Worm (Caenorhabditis elegans): ENCODE results near the gene nhr-173.

The nhr-173 gene

DNA sequence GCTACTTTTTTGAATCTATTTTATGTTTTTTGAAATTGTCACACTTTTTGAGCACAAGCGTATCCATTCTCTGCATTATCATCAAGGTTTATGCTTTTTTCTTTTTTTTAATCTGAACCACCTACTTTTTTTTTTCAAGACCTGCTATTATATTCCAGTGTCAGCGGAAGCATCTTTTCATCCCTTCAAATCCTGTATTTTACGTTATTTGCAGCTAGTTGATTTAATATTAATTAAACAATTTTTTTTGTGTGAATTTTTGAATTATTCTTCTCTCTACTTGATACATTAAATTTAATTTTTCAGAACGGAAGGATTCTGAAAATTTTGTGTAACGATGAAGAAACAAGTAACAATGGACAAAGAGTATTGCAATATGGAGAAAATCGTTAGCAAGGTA is 45.6 kb upstream of the nhr-173 start, which contains the start of gene C25B8.8:
Gene C25B8.8 (plus strand): TSS at position 301 of the 400 bp plus-strand sequence.
- TF ChIP-seq fkh-4 (tag; optimal IDR thresholded peaks at IDR 0.05; ENCODE audit: borderline replicate concordance) (no peak), grh-1 (GFP tag; IDR thresholded peaks at IDR 0.05) (no peak), vab-15 (tag; optimal IDR thresholded peaks at IDR 0.05) (no peak), pag-3 (tag; optimal IDR thresholded peaks at IDR 0.05; ENCODE audit: borderline replicate concordance, insufficient read depth) (no peak), fkh-10 (GFP tag; optimal IDR thresholded peaks at IDR 0.05) (no peak), irx-1 (tag; optimal IDR thresholded peaks at IDR 0.05) (no peak), ets-5 (GFP tag; IDR thresholded peaks at IDR 0.05) (no peak), fos-1 (tag; optimal IDR thresholded peaks at IDR 0.05) (no peak), lir-3 (tag; optimal IDR thresholded peaks at IDR 0.05; ENCODE audit: poor library complexity) (no peak), nhr-12 (tag; optimal IDR thresholded peaks at IDR 0.05) (no peak), nhr-47 (tag; optimal IDR thresholded peaks at IDR 0.05) (no peak), C16A3.4 (tag; optimal IDR thresholded peaks at IDR 0.05) (no peak), mab-9 (GFP tag; IDR thresholded peaks at IDR 0.05) (no peak), nhr-237 (tag; optimal IDR thresholded peaks at IDR 0.05) (no peak), ceh-90 (tag; optimal IDR thresholded peaks at IDR 0.05) (no peak), C34B4.2 (tag; optimal IDR thresholded peaks at IDR 0.05) (no peak), aly-2 (tag; optimal IDR thresholded peaks at IDR 0.05) (no peak)

DNA sequence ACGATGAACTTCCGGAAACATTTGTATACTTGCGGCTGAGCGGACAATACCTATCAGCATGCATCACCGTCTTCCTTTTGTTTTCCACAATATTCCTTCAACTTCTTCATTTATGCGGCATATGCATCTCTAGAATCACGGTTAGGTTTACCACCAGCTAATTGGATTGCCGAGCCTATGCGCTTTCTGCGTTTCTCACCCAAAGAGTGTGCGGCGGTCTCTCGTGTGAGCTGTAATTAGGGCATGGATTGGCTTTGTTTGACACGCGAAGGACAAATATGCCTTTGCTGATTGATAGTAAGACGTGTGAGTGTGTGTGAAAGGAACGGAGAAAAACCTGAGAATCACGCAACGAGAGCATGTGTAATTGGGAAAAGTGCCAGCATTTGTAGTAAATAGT is 41.8 kb upstream of the nhr-173 start:
- TF ChIP-seq lin-14 (GFP tag; optimal IDR thresholded peaks at IDR 0.05) (peak; percentile 55), elt-3 (tag; optimal IDR thresholded peaks at IDR 0.05) (no peak)

DNA sequence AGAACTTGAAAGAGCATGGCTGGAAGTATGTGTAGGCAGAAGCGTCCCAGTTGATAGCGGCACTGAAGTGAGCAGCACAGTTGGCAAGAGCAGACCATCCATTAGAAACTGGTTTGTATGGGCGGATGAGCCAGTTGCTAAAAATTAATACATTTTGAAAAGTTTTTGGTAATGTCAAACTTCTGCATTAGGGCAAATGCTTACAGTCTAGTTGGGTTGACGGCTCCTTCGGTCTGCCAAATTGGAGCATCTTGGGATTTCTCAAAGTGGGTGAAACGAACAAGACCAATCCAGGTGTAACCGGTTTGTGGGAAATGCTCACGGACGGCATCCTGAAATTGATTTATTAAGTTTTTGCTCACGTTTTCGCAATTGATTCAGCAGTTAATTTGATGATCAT is 37.7 kb upstream of the nhr-173 start:
- TF ChIP-seq lin-15B (tag; optimal IDR thresholded peaks at IDR 0.05) (no peak), efl-1 (optimal IDR thresholded peaks at IDR 0.05) (no peak), efl-1 (GFP tag; optimal IDR thresholded peaks at IDR 0.05 in 1 of 2) (no peak), ceh-8 (GFP tag; optimal IDR thresholded peaks at IDR 0.05) (no peak), elt-2 (tag; optimal IDR thresholded peaks at IDR 0.05) (no peak), tbx-2 (tag; optimal IDR thresholded peaks at IDR 0.05) (no peak), unc-98 (GFP tag; IDR thresholded peaks at IDR 0.05) (no peak), ces-1 (GFP tag; optimal IDR thresholded peaks at IDR 0.05) (no peak), nhr-11 (tag; optimal IDR thresholded peaks at IDR 0.05) (no peak), nhr-20 (tag; optimal IDR thresholded peaks at IDR 0.05) (no peak), fkh-10 (GFP tag; optimal IDR thresholded peaks at IDR 0.05) (no peak), mab-9 (GFP tag; IDR thresholded peaks at IDR 0.05) (no peak), mdl-1 (tag; optimal IDR thresholded peaks at IDR 0.05) (no peak), pax-3 (tag; optimal IDR thresholded peaks at IDR 0.05) (no peak), aha-1 (tag; optimal IDR thresholded peaks at IDR 0.05) (no peak), nhr-47 (tag; optimal IDR thresholded peaks at IDR 0.05) (no peak), C16A3.4 (tag; optimal IDR thresholded peaks at IDR 0.05) (no peak), lir-3 (tag; optimal IDR thresholded peaks at IDR 0.05; ENCODE audit: poor library complexity) (no peak), unc-62 (GFP tag; optimal IDR thresholded peaks at IDR 0.05) (no peak)

DNA sequence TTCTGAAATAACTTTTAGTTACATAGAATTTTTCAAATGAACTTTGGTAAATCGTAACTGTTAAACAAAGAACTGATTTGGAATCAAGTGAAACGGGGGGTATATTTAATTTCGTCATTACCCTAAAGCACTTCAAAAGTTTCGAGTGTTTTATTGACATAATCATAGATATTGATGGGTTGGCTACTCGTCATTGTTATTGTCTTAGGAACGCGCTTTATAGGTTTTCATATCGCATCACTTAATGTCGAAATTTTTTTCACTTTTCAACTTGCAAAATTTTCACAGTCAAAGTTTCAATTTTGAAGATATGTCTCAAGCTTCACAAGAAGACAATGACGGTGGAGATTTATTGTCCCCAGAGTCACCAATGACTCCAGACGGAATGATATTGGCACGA is 36.6 kb upstream of the nhr-173 start, which contains the start of gene kqt-1:
Gene kqt-1 (plus strand): TSS at position 301 of the 400 bp plus-strand sequence.
- TF ChIP-seq efl-1 (optimal IDR thresholded peaks at IDR 0.05) (no peak), efl-1 (GFP tag; optimal IDR thresholded peaks at IDR 0.05 in 1 of 2) (no peak), nhr-47 (tag; optimal IDR thresholded peaks at IDR 0.05) (no peak), hpl-2 (GFP tag; optimal IDR thresholded peaks at IDR 0.05) (no peak), lin-14 (GFP tag; optimal IDR thresholded peaks at IDR 0.05) (no peak)
